Fruit fly (Drosophila melanogaster) S2 (cell line): ENCODE measurements around the gene CG3734.

Experiments
- CG8478 ChIP-seq: fragments of >200 bp; optimal IDR thresholded peaks from 2 replicates; lab custom pipeline; 2018
- CTCF ChIP-seq, 2 experiments: fragments of >200 bp; optimal IDR thresholded peaks; 2 replicates each; lab custom pipeline; 2018

Gene CG3734

dm6 chr3R:19375923-19376322 lies 11.7 kb upstream of the CG3734 start, which contains the start of gene CG31404:
CG31404 (minus strand) TSS chr3R:19376023.
- TF ChIP-seq CTCF (optimal IDR thresholded peaks at IDR 0.05; lab: Kevin White, UChicago), result no peak
- TF ChIP-seq CG8478, result no peak

DNA sequence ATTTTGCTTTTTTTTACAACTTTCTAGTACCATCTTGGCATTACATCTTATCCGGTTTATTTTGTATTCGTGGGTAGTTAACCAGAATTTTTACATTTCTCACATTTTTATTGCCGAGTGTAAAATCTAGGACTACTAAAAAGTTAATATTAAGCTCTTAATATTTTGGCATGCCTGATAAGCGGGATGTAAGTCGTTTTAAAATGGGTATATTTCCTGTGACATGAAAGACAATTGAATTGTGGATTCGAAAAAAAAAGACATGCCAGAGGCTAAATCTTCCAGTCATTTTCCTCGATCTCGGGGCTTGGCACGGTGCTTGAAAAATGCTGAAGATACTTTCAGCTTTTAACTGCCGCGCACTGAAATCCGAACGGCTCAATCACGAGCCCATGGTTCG lies 10.5 kb upstream of the CG3734 start, which contains the start of gene CG31245:
Gene CG31245 (minus strand): TSS at position 101 of the 400 bp plus-strand sequence.
- TF ChIP-seq CTCF (optimal IDR thresholded peaks at IDR 0.05; lab: Kevin White, UChicago), result no peak
- TF ChIP-seq CG8478, result no peak

dm6 chr3R:19383298-19383697 lies 4.4 kb upstream of the CG3734 start:
- TF ChIP-seq CTCF (optimal IDR thresholded peaks at IDR 0.05; lab: Kevin White, UChicago) (no peak), CG8478 (no peak)

dm6 chr3R:19389919-19390318 lies 2.3 kb downstream of the CG3734 start, which contains the start of gene CG18493:
CG18493 (plus strand) TSS chr3R:19390270.
- no peak for TF ChIP-seq CTCF (optimal IDR thresholded peaks at IDR 0.05; lab: Kevin White, UChicago)
- no peak for TF ChIP-seq CG8478

DNA sequence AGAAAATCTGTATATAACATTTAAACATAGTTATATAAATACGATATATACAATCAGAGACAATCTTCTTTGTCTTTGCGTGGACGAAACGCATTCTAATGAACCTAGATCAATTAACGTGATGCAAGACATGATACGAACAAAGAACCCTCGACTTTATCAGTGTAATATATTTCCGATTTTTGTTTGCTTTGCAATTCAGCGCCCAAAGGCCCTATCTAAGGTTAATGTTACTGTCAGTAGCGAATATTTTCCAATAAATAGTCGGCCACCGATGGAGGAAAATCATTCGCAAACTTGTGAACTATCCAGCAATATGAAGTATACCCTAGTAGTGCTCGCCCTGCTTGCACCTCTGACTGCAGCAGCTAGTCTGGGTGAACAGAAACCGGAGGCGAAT lies 5.4 kb downstream of the CG3734 start, which contains the start of gene CG3739:
Gene CG3739 (plus strand): TSS at position 301 of the 400 bp plus-strand sequence.
- TF ChIP-seq CG8478, result no peak
- TF ChIP-seq CTCF (optimal IDR thresholded peaks at IDR 0.05; lab: Kevin White, UChicago), result no peak

DNA sequence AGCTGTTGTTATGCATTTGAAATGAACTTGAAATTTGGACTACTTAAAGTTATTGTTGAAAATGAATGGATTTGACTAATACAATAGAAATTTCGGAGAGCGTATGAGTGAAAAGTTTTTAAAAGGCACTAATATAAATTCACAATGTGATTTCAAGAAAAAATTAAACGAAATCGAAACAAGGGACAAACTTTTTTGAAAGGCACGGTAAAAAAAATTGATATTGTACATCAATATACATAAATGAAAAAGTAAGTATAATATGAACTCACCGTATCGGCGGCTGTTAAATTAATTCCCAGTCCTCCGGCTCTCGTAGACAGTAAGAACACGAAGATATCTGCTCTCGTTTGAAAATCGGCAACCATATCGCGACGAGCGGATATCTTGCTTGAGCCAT lies 10.8 kb downstream of the CG3734 start, which contains the start of gene CG31244:
Gene CG31244 (minus strand): TSS at position 101 of the 400 bp plus-strand sequence.
- no peak for TF ChIP-seq CTCF (optimal IDR thresholded peaks at IDR 0.05; lab: Kevin White, UChicago)
- TF ChIP-seq CG8478, result no peak

- TF ChIP-seq CTCF (optimal IDR thresholded peaks at IDR 0.05; lab: Kevin White, UChicago), result no peak
- TF ChIP-seq CG8478, result no peak
Observed at dm6 chr3R:19403096-19403515, 15.4 kb downstream of the CG3734 start, which contains the start of the genes Ino80 and Aptx. Ino80 (minus strand) TSS chr3R:19403153. Aptx (plus strand) TSS chr3R:19403455.

DNA sequence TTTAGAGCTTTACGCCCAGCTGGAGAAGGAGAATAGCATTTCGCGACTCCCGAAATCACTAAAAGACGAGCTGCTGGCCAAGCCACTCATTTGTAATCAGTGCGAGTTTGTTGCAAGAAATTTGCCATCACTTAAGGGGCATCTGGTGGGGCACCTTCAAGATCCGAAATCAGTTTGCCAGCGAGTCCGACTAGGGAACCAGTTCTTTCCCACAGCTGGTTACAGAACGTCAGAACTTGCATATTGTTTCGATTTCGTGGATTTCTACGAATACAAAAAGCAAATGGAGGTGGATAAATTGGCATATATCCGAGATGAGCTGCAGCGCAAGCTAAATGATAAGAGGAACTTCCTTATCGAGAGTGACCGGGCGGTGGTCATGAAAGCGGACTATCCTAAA lies 16.6 kb downstream of the CG3734 start:
- no peak for TF ChIP-seq CTCF (optimal IDR thresholded peaks at IDR 0.05; lab: Kevin White, UChicago)
- TF ChIP-seq CG8478, result no peak

- TF ChIP-seq CTCF (optimal IDR thresholded peaks at IDR 0.05; lab: Kevin White, UChicago) (no peak), CG8478 (no peak)
Observed at dm6 chr3R:19406852-19407251, 19.2 kb downstream of the CG3734 start.

dm6 chr3R:19408573-19408972 lies 20.9 kb downstream of the CG3734 start, which contains the start of gene CG11626:
CG11626 (plus strand) TSS chr3R:19408873.
- no peak for TF ChIP-seq CG8478
- TF ChIP-seq CTCF (optimal IDR thresholded peaks at IDR 0.05; lab: Kevin White, UChicago), result no peak

dm6 chr3R:19411371-19411770 lies 23.7 kb downstream of the CG3734 start:
- TF ChIP-seq CG8478 (no peak), CTCF (optimal IDR thresholded peaks at IDR 0.05; lab: Kevin White, UChicago) (no peak)

dm6 chr3R:19412434-19412833 lies 24.8 kb downstream of the CG3734 start, which contains the start of gene CG31221:
CG31221 (plus strand) TSS chr3R:19412689.
- no peak for TF ChIP-seq CTCF (optimal IDR thresholded peaks at IDR 0.05; lab: Kevin White, UChicago)
- no peak for TF ChIP-seq CG8478

DNA sequence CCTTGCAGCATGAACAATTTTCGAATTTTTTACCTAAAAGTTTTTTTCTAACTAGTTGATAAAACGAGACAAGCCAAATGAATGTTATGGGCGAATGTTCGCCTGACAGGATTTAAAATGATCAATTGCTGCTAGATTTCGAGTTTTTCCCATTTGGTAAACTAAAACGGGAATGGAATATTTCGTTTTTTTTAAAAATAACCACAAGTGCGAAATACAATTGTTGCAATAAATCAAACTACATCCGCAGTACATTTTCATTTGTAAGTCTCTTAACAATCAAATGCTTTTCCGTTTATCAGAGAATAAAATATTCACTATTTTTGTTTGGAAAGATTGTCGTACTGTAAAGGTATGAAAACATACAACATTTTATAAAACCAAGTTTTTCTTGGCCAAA lies 37.4 kb downstream of the CG3734 start, which contains the start of gene CG3517:
Gene CG3517 (minus strand): TSS at position 101 of the 400 bp plus-strand sequence.
- TF ChIP-seq CG8478, result no peak
- no peak for TF ChIP-seq CTCF (optimal IDR thresholded peaks at IDR 0.05; lab: Kevin White, UChicago)
